Worm (Caenorhabditis elegans) whole organism, dauer: Measurements from ENCODE around the gene pho-6.

Experiments used
- unc-62 ChIP-seq: sonication (generic microtip); optimal IDR thresholded peaks from 2 replicates; lab custom pipeline; 2017; ENCODE audit warnings: missing biosample characterization, missing genetic modification reagents, missing genetic modification characterization

Gene pho-6

DNA sequence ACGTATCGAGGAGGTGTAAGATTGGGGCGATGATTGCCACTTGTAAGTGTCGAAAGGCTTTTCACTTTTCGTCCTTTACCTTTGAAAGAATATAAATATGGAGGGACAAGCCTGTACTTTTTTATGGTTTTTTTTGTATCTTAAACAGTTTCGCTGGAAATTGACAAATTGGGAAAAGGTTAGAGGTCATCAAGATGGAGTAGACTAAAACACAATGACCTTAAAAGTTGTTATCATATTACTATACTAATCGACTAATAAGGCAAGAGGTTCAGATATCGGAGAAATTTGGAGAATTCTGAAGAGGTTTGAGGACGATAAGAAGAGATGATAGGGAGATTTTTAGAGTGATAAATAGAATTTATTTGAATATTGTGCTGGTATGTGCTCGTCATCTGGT lies 11.9 kb upstream of the pho-6 start:
- no peak for TF ChIP-seq unc-62 (GFP tag; lab: Kevin White, UChicago)

DNA sequence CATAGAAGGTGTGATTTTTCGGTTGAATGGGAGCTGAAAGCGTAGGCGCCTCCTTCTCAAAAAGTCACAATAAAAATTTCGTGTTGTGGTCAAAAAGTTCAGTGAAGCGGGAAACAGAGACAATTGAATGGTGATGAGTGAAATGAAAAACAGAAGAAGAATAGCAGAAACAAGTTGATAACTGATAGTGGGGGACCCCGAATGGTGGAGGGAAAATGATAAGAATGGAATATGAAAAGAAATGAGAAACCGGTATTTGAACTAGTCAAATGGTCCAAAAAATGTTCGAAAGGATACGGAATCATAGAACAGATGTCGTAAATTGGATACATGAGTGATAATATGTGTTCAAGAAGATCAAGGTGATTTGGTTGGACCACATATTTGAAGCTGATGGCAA lies 10.1 kb upstream of the pho-6 start:
- TF ChIP-seq unc-62 (GFP tag; lab: Kevin White, UChicago): no peak

DNA sequence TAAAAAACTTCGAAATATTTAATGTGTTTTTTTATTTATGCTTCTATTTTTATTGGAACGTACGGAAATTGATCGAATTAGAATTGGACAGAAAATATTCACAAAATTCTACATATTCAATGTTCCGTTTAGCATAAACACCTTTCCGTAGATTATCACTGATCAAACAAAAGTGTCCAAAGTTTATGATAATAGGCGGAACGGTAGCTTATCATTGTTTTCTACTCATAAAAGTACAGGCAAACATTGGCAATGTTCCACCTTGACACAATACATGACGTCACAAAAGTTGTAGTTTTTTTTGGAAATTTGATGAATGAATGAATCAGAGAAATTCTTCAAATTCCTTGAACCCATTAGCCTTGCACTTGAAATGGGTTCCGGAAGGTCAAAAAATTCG lies 9.7 kb upstream of the pho-6 start:
- no peak for TF ChIP-seq unc-62 (GFP tag; lab: Kevin White, UChicago)

DNA sequence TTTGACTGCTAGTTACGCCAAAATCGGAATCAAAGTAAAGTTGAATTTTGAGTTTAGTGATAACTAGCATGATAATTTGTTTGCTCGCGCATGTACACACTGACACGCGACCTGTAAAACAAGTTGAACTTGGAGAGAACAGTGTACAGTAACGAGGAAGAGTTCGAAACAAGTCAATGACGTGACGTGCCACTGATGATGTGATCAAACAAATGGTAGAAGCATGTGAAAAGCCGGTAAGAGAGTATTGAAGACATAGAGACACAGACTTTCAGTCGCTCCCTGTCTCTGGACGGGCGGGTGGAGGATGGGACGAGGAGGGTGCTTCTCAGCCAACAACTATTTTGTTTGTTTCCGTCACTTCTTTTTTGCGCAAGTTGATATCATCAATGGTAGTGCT lies 8.9 kb upstream of the pho-6 start:
- no peak for TF ChIP-seq unc-62 (GFP tag; lab: Kevin White, UChicago)

DNA sequence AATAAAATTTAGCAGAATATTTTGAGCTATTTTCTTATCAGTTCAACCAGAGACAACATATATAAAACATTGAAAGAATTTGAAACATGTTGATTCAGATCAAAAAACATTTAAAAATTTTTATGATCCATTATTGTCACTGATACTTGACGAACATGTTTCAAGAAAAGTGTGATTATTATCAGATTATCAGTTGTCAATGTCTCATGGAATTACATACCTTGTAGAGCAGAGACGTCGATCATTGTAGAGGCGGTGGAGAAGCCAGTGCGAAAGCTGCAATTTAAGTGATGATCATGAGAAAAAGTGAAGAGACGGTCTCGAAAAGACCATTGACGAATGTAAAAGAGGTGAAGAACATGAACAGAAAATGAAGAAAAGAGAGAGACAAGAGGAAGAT lies 8.1 kb upstream of the pho-6 start, which contains the start of gene F52E1.9:
Gene F52E1.9, minus strand, starts transcription at position 278 of the 400 bp plus-strand sequence.
- no peak for TF ChIP-seq unc-62 (GFP tag; lab: Kevin White, UChicago)

DNA sequence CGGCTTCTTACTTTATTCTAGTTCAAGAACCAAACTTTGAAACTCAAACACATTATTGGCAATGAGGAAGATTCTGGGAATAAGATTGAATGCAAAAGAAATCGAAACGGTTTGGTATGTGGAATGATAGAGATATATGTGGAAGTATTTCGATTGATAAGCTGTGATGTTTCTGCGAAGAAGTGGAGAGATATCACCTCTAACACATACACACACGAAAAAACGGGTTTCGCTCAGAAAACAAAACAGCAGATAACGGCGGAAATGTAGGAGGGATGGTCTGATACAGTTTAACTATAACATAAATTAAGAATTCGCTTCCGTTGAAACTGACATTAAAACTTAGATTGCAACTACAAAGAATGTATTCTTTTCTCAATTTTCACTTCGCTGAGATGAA lies 7.0 kb upstream of the pho-6 start:
- no peak for TF ChIP-seq unc-62 (GFP tag; lab: Kevin White, UChicago)

DNA sequence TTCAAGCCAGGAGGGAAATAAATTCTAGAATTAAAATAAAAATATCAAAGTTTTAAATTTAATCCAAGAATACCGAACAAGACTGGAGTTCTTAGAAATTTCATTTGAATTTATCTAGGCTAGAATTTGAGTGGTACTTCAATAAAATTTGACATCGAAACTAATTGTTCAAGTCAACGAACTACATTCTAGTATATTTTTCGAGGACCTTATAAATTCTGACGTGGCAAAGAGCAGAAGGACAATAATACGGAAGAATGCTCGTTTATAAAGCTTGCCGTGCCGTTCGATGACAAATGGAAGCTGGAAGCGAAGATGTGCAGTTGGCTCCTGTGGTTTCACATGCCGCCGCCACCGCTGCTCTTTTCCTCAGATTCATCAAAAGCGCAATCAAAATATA lies 6.6 kb upstream of the pho-6 start:
- TF ChIP-seq unc-62 (GFP tag; lab: Kevin White, UChicago): no peak

DNA sequence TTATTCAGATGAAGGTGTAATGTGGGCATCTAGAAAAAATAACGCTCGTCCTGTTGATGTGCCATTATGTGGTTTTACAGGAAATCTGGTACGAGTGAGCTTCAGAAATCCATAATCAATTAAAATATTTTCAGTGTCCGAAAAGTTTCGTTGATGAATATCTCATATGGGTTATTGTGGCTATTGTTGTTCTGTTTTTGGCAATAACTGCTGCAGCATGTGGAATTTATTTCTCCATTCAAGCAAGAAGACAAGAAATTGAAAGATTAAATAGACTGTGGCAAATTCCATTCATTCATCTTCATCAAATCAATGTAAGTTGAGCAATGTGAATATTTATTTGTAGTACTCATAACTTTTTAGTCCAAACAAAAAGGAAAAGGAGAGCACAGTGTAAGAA lies 5.0 kb downstream of the pho-6 start:
- no peak for TF ChIP-seq unc-62 (GFP tag; lab: Kevin White, UChicago)

DNA sequence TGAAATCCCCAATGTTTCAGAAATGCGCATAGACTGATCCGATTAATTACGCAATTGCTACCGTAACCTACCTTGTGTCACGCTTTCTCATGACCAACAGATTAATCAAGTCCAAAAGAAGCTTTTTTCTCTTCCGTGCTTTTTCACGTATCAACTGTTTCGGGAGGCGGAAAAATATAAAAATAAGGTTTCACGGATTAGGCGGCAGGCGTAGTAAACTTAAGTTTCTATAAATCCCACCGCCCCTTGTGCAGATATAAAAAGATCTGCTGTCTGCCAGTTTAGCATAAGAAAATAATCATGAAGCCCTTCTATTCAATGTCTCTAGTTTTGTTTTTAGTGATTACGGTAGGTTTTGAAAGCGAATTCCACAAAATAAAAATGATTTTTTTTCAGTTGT lies 7.2 kb downstream of the pho-6 start, which contains the start of gene gcy-7:
Gene gcy-7, plus strand, starts transcription at position 301 of the 400 bp plus-strand sequence.
- no peak for TF ChIP-seq unc-62 (GFP tag; lab: Kevin White, UChicago)

DNA sequence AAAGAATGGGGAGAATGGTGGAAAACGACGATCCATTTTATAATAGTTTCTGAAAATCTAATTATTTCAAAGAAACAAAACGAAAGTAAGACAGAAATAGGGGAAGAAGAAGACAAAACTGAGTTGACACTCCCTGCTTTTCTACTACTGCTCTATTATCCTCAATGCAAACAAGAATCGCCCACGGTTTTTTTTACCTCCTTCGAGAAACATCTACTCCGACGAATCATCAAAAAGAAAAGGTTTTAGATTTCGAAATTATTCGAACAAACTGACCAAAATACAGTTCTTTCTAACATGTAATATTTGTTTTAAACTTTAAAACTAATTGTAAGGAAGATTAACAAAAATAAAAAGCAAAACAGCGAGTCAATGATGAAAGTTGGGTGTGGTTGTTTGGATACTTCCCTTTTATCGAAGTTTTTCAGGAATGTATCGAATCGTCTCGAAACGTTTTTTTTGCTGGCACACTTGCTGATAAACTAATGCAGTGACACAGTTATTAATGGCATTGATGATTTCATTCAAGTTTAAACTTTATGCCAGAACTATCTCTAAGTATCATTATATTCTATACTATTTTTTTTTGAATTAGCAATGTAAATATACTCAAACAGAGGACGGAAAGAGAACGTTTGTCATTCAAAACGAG lies 8.3 kb downstream of the pho-6 start, which contains the start of gene hsp-17:
Gene hsp-17, minus strand, starts transcription at position 51 of the 652 bp plus-strand sequence.
- TF ChIP-seq unc-62 (GFP tag; lab: Kevin White, UChicago): no peak

DNA sequence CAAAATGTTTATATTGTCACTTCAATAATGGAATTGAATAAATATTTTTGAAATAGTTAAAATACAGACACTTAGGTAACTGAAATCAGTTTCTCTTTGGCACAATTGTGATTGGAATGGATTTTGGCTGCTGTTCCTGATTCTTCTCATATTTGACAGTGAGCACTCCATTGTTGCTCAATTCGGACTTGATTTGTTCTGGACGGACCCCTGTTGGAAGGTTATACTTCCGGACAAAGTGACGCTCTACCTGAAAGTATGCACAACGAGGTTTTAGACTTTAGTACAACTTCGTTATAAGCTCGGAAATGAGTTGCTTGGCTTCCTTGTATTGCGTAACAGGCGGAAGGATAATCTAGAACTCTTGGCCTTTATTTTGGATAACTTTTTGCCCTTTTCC lies 9.4 kb downstream of the pho-6 start:
- no peak for TF ChIP-seq unc-62 (GFP tag; lab: Kevin White, UChicago)

DNA sequence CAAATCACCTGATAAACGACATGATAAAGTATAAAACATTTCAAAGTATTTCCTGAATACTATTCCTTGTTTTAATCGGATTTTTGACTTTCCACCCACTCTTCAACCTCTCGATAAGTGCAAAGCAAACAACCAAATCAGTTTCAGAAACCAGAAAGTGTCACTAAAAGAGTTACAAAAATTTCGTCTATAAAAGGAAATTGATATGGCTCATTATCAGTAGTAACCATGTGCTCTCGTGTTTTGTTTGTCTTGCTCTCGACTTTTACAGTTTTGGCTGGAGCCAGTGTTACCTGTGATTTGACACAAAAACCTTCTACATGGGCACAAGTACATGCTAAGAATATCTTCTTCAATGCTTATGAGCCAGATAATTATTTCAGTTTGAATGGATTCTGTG lies 10.5 kb downstream of the pho-6 start, which contains the start of gene F52E1.14:
Gene F52E1.14, plus strand, starts transcription at position 207 of the 400 bp plus-strand sequence.
- no peak for TF ChIP-seq unc-62 (GFP tag; lab: Kevin White, UChicago)

DNA sequence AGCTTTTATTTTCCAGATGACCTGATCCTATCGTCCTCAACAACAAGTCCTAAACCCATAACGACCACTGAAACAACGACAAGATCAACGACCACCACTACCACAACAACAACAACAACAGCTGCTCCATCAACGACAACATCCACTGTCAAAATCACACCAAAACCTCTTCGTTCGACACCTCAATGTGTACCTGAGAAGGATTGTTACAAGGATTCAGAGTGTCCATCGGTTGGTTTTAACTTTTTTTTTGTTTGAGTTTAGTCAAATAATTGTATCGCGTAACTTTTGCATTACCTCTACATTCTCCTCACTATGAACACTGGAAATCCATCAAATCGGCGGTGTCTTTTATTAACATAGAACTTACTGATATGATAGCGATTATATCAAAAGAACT lies 14.2 kb downstream of the pho-6 start:
- TF ChIP-seq unc-62 (GFP tag; lab: Kevin White, UChicago): no peak

DNA sequence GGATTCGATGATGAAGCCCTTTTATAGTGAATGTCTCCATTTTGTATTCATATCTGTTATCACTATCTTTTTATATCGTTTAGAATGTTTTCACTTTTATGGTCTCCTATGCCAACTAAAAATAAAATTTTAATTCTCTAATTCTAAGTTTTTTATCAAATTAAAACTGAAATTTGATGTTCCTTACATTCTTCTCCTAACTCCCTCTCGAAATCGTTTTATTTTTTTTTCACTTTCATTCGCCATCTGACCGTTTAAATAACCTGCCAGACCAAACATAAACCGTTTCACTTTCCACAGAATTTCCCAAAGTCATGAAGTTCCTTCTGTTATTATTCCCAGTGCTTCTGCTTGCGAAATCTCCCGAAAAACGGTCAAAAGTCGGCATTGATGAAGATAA lies 15.1 kb downstream of the pho-6 start, which contains the start of gene F52E1.5:
Gene F52E1.5, plus strand, starts transcription at position 301 of the 400 bp plus-strand sequence.
- TF ChIP-seq unc-62 (GFP tag; lab: Kevin White, UChicago): no peak

DNA sequence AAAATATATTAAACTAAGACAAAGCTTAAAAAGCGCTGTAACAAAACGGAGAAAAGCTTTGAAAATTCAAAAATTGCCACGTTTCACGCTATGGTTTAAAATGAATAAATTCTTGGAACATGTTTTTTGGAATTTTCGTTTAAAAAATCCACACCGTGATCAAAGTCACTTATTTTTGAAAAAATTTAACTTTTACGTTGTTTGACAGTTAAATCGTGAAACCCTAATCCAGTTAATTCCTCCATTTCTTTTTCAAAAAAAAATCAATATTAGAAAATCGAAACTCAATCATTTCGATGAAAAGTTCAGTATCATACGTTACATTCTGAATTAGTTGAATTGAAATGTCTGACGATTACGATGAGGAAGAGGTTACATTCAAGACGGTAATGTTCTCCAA lies 18.4 kb downstream of the pho-6 start, which contains the start of gene F38E1.3:
Gene F38E1.3, plus strand, starts transcription at position 301 of the 400 bp plus-strand sequence.
- no peak for TF ChIP-seq unc-62 (GFP tag; lab: Kevin White, UChicago)

DNA sequence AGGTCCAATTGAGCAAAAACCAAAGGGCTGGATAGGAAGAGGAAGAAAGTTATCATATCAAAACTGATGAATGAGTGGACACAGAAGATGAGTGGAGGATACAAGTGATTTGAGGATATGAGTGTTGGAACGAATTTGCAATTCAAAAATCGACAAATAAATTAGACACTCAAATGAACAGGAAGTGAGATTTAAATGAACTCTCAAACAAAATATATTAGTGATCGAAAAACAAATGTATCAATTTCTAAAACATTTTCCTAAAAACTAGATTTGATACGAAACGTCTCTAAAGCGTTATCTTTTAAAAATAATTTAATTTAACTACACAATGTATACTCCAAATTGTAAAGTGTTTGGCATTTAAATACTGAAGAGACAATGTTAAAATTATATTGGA lies 18.8 kb downstream of the pho-6 start, which contains the start of gene F38E1.10:
Gene F38E1.10, minus strand, starts transcription at position 101 of the 400 bp plus-strand sequence.
- TF ChIP-seq unc-62 (GFP tag; lab: Kevin White, UChicago): no peak

DNA sequence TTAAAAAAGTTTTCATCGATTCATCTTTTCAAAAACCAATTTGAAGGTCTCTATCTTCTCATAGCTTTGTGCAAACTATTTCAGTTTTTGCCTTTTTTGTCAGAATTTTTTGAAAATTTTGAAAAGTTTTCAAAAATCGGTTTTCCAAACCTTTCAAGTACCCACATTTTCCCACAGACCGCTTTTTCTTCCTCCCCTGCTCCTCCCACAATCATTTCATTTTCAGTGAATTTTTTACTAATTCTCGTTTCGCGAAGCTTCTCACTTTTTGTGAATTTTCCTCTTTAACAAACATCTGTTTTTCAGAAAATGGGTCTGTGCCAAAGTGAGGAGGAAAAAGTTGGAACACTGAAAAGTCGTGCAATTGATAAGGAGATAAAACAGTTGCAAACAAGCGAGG lies 23.6 kb downstream of the pho-6 start, which contains the start of gene gpa-2:
Gene gpa-2, plus strand, starts transcription at position 301 of the 400 bp plus-strand sequence.
- no peak for TF ChIP-seq unc-62 (GFP tag; lab: Kevin White, UChicago)
